Fruit fly (Drosophila melanogaster) whole organism, embryonic: ENCODE measurements around the gene CG10863.

Experiments used
- CG10321 ChIP-seq: fragments of 200-800 bp; sonication (Bioruptor generic); IDR thresholded peaks from 2 replicates; pipeline ENCODE4 v1.3.6; 2022; ENCODE audit warnings: missing biosample characterization, missing genetic modification characterization
- CG10543 ChIP-seq: fragments of 200-800 bp; sonication (Bioruptor generic); optimal IDR thresholded peaks from 3 replicates; lab custom pipeline; 2017; ENCODE audit warnings: missing biosample characterization, mild to moderate bottlenecking, missing genetic modification characterization, moderate library complexity
- CG11504 ChIP-seq: fragments of 200-800 bp; sonication (Bioruptor generic); optimal IDR thresholded peaks from 3 replicates; lab custom pipeline; 2019; ENCODE audit warnings: missing biosample characterization, mild to moderate bottlenecking, missing genetic modification characterization, moderate library complexity
- CG12236 ChIP-seq: fragments of 200-800 bp; sonication (Bioruptor generic); optimal IDR thresholded peaks from 2 replicates; lab custom pipeline; 2016; ENCODE audit warnings: missing biosample characterization, missing genetic modification characterization
- CG15696 ChIP-seq: fragments of 200-800 bp; sonication (Bioruptor generic); optimal IDR thresholded peaks from 2 replicates; lab custom pipeline; 2019; ENCODE audit warnings: missing biosample characterization, mild to moderate bottlenecking, missing genetic modification characterization, moderate library complexity
- CG2116 ChIP-seq: fragments of 200-800 bp; sonication (Bioruptor generic); optimal IDR thresholded peaks from 3 replicates; lab custom pipeline; 2018; ENCODE audit warnings: missing biosample characterization, mild to moderate bottlenecking, missing genetic modification characterization
- CG2202 ChIP-seq: fragments of 200-800 bp; sonication (Bioruptor generic); optimal IDR thresholded peaks from 2 replicates; lab custom pipeline; 2018; ENCODE audit warnings: missing biosample characterization, mild to moderate bottlenecking, missing genetic modification characterization
- CG31224 ChIP-seq: fragments of 200-800 bp; sonication (Bioruptor generic); IDR thresholded peaks from 2 replicates; pipeline ENCODE4 v1.3.6; 2022; ENCODE audit warnings: missing biosample characterization, missing genetic modification characterization
- CG4360 ChIP-seq: fragments of 200-800 bp; sonication (Bioruptor generic); IDR thresholded peaks from 2 replicates; pipeline ENCODE4 v1.3.6; 2022; ENCODE audit warnings: missing biosample characterization, missing genetic modification characterization
- CG5245 ChIP-seq: fragments of 200-800 bp; sonication (Bioruptor generic); optimal IDR thresholded peaks from 3 replicates; lab custom pipeline; 2016; ENCODE audit warnings: missing biosample characterization, missing genetic modification characterization
- CG6175 ChIP-seq: fragments of 200-800 bp; sonication (Bioruptor generic); IDR thresholded peaks from 3 replicates; pipeline ENCODE4 v1.3.6; 2022; ENCODE audit warnings: missing biosample characterization, missing genetic modification characterization
- CG6272 ChIP-seq: fragments of 200-800 bp; sonication (Bioruptor generic); IDR thresholded peaks from 2 replicates; pipeline ENCODE4 v1.3.6; 2022; ENCODE audit warnings: missing biosample characterization, missing genetic modification characterization
- CG6791 ChIP-seq: fragments of 200-800 bp; sonication (Bioruptor generic); IDR thresholded peaks from 3 replicates; pipeline ENCODE4 v1.3.6; 2022; ENCODE audit warnings: missing biosample characterization, missing genetic modification characterization; ENCODE audit not compliant: partially characterized antibody
- CG6854 ChIP-seq: fragments of 200-800 bp; sonication (Bioruptor generic); optimal IDR thresholded peaks from 3 replicates; lab custom pipeline; 2017; ENCODE audit warnings: missing biosample characterization, mild to moderate bottlenecking, missing genetic modification characterization
- CG7556 ChIP-seq: fragments of 200-800 bp; sonication (Bioruptor generic); optimal IDR thresholded peaks from 2 replicates; lab custom pipeline; 2017; ENCODE audit warnings: missing biosample characterization, mild to moderate bottlenecking, missing genetic modification characterization
- CG8281 ChIP-seq: fragments of 200-800 bp; sonication (Bioruptor generic); optimal IDR thresholded peaks from 2 replicates; lab custom pipeline; 2018; ENCODE audit warnings: missing biosample characterization, mild to moderate bottlenecking, missing genetic modification characterization, moderate library complexity
- CG9609 ChIP-seq: fragments of 200-800 bp; sonication (Bioruptor generic); optimal IDR thresholded peaks from 3 replicates; lab custom pipeline; 2016; ENCODE audit warnings: missing biosample characterization, missing genetic modification characterization
- CG9797 ChIP-seq: fragments of 200-800 bp; sonication (Bioruptor generic); optimal IDR thresholded peaks from 3 replicates; lab custom pipeline; 2018; ENCODE audit warnings: missing biosample characterization, mild to moderate bottlenecking, missing genetic modification characterization
- Dbx ChIP-seq: fragments of 200-800 bp; sonication (Bioruptor generic); IDR thresholded peaks from 3 replicates; pipeline ENCODE4 v1.3.6; 2022; ENCODE audit warnings: missing biosample characterization, missing genetic modification characterization
- Elba2 ChIP-seq: fragments of 200-800 bp; sonication (Bioruptor generic); optimal IDR thresholded peaks from 3 replicates; lab custom pipeline; 2016; ENCODE audit warnings: missing biosample characterization, missing genetic modification characterization
- Ets65A ChIP-seq: fragments of 200-800 bp; sonication (Bioruptor generic); peaks from one replicate; lab custom pipeline; 2016; ENCODE audit warnings: missing biosample characterization, missing genetic modification characterization
- Fer1 ChIP-seq: fragments of 200-800 bp; sonication (Bioruptor generic); optimal IDR thresholded peaks from 2 replicates; lab custom pipeline; 2017; ENCODE audit warnings: missing biosample characterization, mild to moderate bottlenecking, missing genetic modification characterization
- GATAe ChIP-seq: fragments of 200-800 bp; sonication (Bioruptor generic); conservative IDR thresholded peaks from 2 replicates; pipeline ENCODE4 v1.3.6; 2022; ENCODE audit warnings: missing biosample characterization, missing genetic modification characterization
- Hey ChIP-seq: fragments of 200-800 bp; sonication (Bioruptor generic); optimal IDR thresholded peaks from 3 replicates; lab custom pipeline; 2018; ENCODE audit warnings: missing biosample characterization, mild to moderate bottlenecking, missing genetic modification characterization
- HmgZ ChIP-seq: fragments of 200-800 bp; sonication (Bioruptor generic); optimal IDR thresholded peaks from 2 replicates; lab custom pipeline; 2018; ENCODE audit warnings: missing biosample characterization, mild to moderate bottlenecking, missing genetic modification characterization
- Hsf ChIP-seq: fragments of 200-800 bp; sonication (Bioruptor generic); optimal IDR thresholded peaks from 3 replicates; lab custom pipeline; 2016; ENCODE audit warnings: missing biosample characterization, missing genetic modification characterization
- Med ChIP-seq: fragments of 200-800 bp; sonication (Bioruptor generic); peaks from one replicate; lab custom pipeline; 2016; ENCODE audit warnings: missing biosample characterization, missing genetic modification characterization, mild to moderate bottlenecking, inconsistent platforms, moderate library complexity
- Mrtf ChIP-seq: fragments of 200-800 bp; sonication (Bioruptor generic); IDR thresholded peaks from 3 replicates; pipeline ENCODE4 v1.3.6; 2022; ENCODE audit warnings: missing biosample characterization, missing genetic modification characterization
- NC2β ChIP-seq: fragments of 200-800 bp; sonication (Bioruptor generic); optimal IDR thresholded peaks from 2 replicates; lab custom pipeline; 2016; ENCODE audit warnings: missing biosample characterization, missing genetic modification characterization
- NfI ChIP-seq: fragments of 200-800 bp; sonication (Bioruptor generic); optimal IDR thresholded peaks from 3 replicates; lab custom pipeline; 2018; ENCODE audit warnings: missing biosample characterization, mild to moderate bottlenecking, missing genetic modification characterization, moderate library complexity
- Opbp ChIP-seq: fragments of 200-800 bp; sonication (Bioruptor generic); IDR thresholded peaks from 3 replicates; pipeline ENCODE4 v1.3.6; 2022; ENCODE audit warnings: missing biosample characterization, missing genetic modification characterization; ENCODE audit not compliant: partially characterized antibody
- PHDP ChIP-seq: fragments of 200-800 bp; sonication (Bioruptor generic); optimal IDR thresholded peaks from 3 replicates; lab custom pipeline; 2018; ENCODE audit warnings: missing biosample characterization, mild to moderate bottlenecking, missing genetic modification characterization, moderate library complexity
- Poxn ChIP-seq: fragments of 200-800 bp; sonication (Bioruptor generic); IDR thresholded peaks from 2 replicates; pipeline ENCODE4 v1.3.6; 2022; ENCODE audit warnings: missing biosample characterization, missing genetic modification characterization
- Side ChIP-seq: fragments of 200-800 bp; sonication (Bioruptor generic); optimal IDR thresholded peaks from 2 replicates; lab custom pipeline; 2016; ENCODE audit warnings: missing biosample characterization, missing genetic modification characterization
- Spps ChIP-seq: fragments of 200-800 bp; sonication (Bioruptor generic); optimal IDR thresholded peaks from 2 replicates; lab custom pipeline; 2018; ENCODE audit warnings: missing biosample characterization, mild to moderate bottlenecking, missing genetic modification characterization
- ase ChIP-seq: fragments of 200-800 bp; sonication (Bioruptor generic); IDR thresholded peaks from 3 replicates; pipeline ENCODE4 v1.3.6; 2022; ENCODE audit warnings: missing biosample characterization, missing genetic modification characterization
- da ChIP-seq: fragments of 200-800 bp; sonication (Bioruptor generic); optimal IDR thresholded peaks from 2 replicates; lab custom pipeline; 2016; ENCODE audit warnings: missing biosample characterization, missing genetic modification characterization
- dmrt11E ChIP-seq: fragments of 200-800 bp; sonication (Bioruptor generic); optimal IDR thresholded peaks from 3 replicates; lab custom pipeline; 2018; ENCODE audit warnings: missing biosample characterization, mild to moderate bottlenecking, missing genetic modification characterization, moderate library complexity
- exex ChIP-seq: fragments of 200-800 bp; sonication (Bioruptor generic); optimal IDR thresholded peaks from 4 replicates; lab custom pipeline; 2018; ENCODE audit warnings: missing biosample characterization, mild to moderate bottlenecking, missing genetic modification characterization, moderate library complexity
- grn ChIP-seq: fragments of 200-800 bp; sonication (Bioruptor generic); optimal IDR thresholded peaks from 3 replicates; lab custom pipeline; 2017; ENCODE audit warnings: missing biosample characterization, missing genetic modification characterization
- ham ChIP-seq: fragments of 200-800 bp; sonication (Bioruptor generic); IDR thresholded peaks from 2 replicates; pipeline ENCODE4 v1.3.6; 2022; ENCODE audit warnings: missing biosample characterization, missing genetic modification characterization
- jumu ChIP-seq: fragments of 200-800 bp; sonication (Bioruptor generic); optimal IDR thresholded peaks from 3 replicates; lab custom pipeline; 2016; ENCODE audit warnings: missing biosample characterization, missing genetic modification characterization
- otp ChIP-seq: fragments of 200-800 bp; sonication (Bioruptor generic); IDR thresholded peaks from 3 replicates; pipeline ENCODE4, ENCODE4 v1.3.6; 2022; ENCODE audit warnings: missing biosample characterization, missing genetic modification characterization
- p53 ChIP-seq: fragments of 200-800 bp; sonication (Bioruptor generic); optimal IDR thresholded peaks from 2 replicates; lab custom pipeline; 2016; ENCODE audit warnings: missing biosample characterization, missing genetic modification characterization
- prd ChIP-seq, 3 experiments: fragments of >200 bp in 2 of 3; fragments of 200-800 bp in 1 of 3; sonication (Bioruptor generic) in 1 of 3; optimal IDR thresholded peaks in 2 of 3; IDR thresholded peaks in 1 of 3; 2 replicates in 2 of 3; 3 replicates in 1 of 3; pipeline versions ENCODE4 v1.3.6 to Lab custom; 2017 to 2022; ENCODE audit warnings: missing biosample characterization in 1 of 3, missing genetic modification characterization in 1 of 3
- sens-2 ChIP-seq: fragments of 200-800 bp; sonication (Bioruptor generic); IDR thresholded peaks from 2 replicates; pipeline ENCODE4 v1.3.6; 2022; ENCODE audit warnings: missing biosample characterization, missing genetic modification characterization
- slbo ChIP-seq: fragments of 200-800 bp; sonication (Bioruptor generic); IDR thresholded peaks from 2 replicates; pipeline ENCODE4 v1.3.6; 2022; ENCODE audit warnings: missing biosample characterization, missing genetic modification characterization
- tna ChIP-seq: fragments of 200-800 bp; sonication (Bioruptor generic); IDR thresholded peaks from 2 replicates; pipeline ENCODE4 v1.3.6; 2022; ENCODE audit warnings: missing biosample characterization, missing genetic modification characterization; ENCODE audit not compliant: partially characterized antibody
- ttk ChIP-seq: fragments of 200-800 bp; sonication (Bioruptor generic); IDR thresholded peaks from 2 replicates; pipeline ENCODE4 v2.1.2; 2022; ENCODE audit warnings: missing biosample characterization, missing genetic modification characterization
- vvl ChIP-seq: fragments of 200-800 bp; sonication (Bioruptor generic); IDR thresholded peaks from 2 replicates; pipeline ENCODE4 v1.3.6; 2022; ENCODE audit warnings: missing biosample characterization, missing genetic modification characterization

The CG10863 gene

DNA sequence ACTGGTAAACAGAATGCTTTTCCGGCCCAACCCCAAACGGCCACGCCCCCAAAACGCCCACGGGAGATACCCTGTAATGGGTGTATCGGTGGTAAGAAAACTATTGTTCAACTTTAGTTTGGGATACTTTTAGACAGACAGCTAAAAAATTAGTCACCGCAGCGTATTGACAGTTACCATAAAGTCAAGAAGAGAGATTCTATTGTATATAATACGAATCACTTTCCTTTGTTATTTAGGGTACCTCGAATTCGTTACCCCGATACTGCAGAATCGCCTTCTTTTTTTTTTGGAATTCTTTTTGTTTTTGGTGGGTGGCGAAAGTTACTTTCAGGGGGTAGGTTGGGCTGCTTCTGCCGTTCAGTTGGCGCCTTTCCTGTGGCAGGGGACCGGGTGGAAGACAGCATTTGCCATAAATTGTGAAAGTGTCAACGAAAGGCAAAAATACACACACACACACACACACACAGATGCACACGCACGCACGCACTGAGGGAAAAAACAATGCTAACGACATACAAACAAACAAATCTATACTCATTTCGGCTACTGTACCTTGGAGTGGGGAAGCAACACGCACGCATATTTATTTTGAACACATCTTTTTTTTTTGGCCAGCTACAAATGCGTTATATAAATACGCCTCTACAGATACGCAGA is 28.2 kb upstream of the CG10863 start (continued):
- TF ChIP-seq Poxn (GFP tag; lab: Robert Waterston, UW) (no peak), Elba2 (GFP tag; lab: Kevin White, UChicago) (no peak), tna (GFP tag; lab: Robert Waterston, UW) (no peak), p53 (GFP tag; lab: Kevin White, UChicago) (no peak), PHDP (tag; lab: Kevin White, UChicago) (peak; percentile 18), ase (no peak), Opbp (GFP tag; lab: Robert Waterston, UW) (no peak), CG2116 (GFP tag; lab: Kevin White, UChicago) (no peak), grn (no peak), da (GFP tag; lab: Kevin White, UChicago) (no peak), CG6854 (no peak), CG15696 (tag; lab: Kevin White, UChicago) (no peak), CG12236 (GFP tag; lab: Kevin White, UChicago) (no peak), CG10321 (GFP tag; lab: Robert Waterston, UW) (no peak), CG4360 (GFP tag; lab: Robert Waterston, UW) (no peak), GATAe (GFP tag; lab: Robert Waterston, UW) (no peak), vvl (0 out of 2 replicates have a peak, but pooled peaks have one; percentile 46), Hsf (peak; percentile 24), Med (GFP tag; lab: Kevin White, UChicago) (peak; percentile 85), exex (tag; lab: Kevin White, UChicago) (no peak), slbo (GFP tag; lab: Robert Waterston, UW) (peak; percentile 66), CG6791 (GFP tag; lab: Robert Waterston, UW) (no peak), NfI (GFP tag; lab: Kevin White, UChicago) (no peak), CG10543 (GFP tag; lab: Kevin White, UChicago) (no peak), Hey (tag; lab: Kevin White, UChicago) (no peak), otp (GFP tag; lab: Robert Waterston, UW) (0 out of 3 replicates have a peak, but pooled peaks have one; percentile 40), CG2202 (tag; lab: Kevin White, UChicago) (no peak), ttk (no peak), sens-2 (GFP tag; lab: Robert Waterston, UW) (0 out of 2 replicates have a peak, but pooled peaks have one; percentile 6), Side (no peak), CG8281 (tag; lab: Kevin White, UChicago) (no peak), HmgZ (tag; lab: Kevin White, UChicago) (peak; percentile 10), CG6272 (GFP tag; lab: Robert Waterston, UW) (no peak), CG9609 (GFP tag; lab: Kevin White, UChicago) (peak; percentile 41), CG7556 (GFP tag; lab: Kevin White, UChicago) (peak; percentile 67), Spps (tag; lab: Kevin White, UChicago) (no peak), CG9797 (no peak), CG11504 (peak; percentile 69), Ets65A (GFP tag; lab: Kevin White, UChicago) (peak; percentile 92), dmrt11E (no peak), NC2β (GFP tag; lab: Kevin White, UChicago) (peak; percentile 17), Fer1 (GFP tag; lab: Kevin White, UChicago) (peak; percentile 53), prd (optimal IDR thresholded peaks at IDR 0.05; lab: Kevin White, UChicago) (no peak), prd (GFP tag; IDR thresholded peaks at IDR 0.05; lab: Robert Waterston, UW) (peak; percentile 40; the same call in 1 of the 3 replicates), CG5245 (GFP tag; lab: Kevin White, UChicago) (no peak), jumu (GFP tag; lab: Kevin White, UChicago) (peak; percentile 1), Mrtf (GFP tag; lab: Robert Waterston, UW) (0 out of 3 replicates have a peak, but pooled peaks have one; percentile 13), ham (GFP tag; lab: Robert Waterston, UW) (no peak), CG31224 (GFP tag; lab: Robert Waterston, UW) (no peak), CG6175 (GFP tag; lab: Robert Waterston, UW) (no peak), Dbx (GFP tag; lab: Robert Waterston, UW) (no peak)
